Fruit fly (Drosophila melanogaster): ENCODE data around the gene Ptp10D.
A peak's percentile ranks its signal among the peaks of the same experiment; 100 is the strongest.
"Not testable (repeated sequence)": the region's sequence is repeated elsewhere in the genome, so short reads cannot be mapped to it uniquely, and the experiment has no call there.

Gene Ptp10D

dm6 chrX:11584075-11584474, 37.7 kb upstream of the Ptp10D start, which contains the start of gene pkm:
Gene pkm, minus strand, starts transcription at chrX:11584175.
- TF ChIP-seq CG9705 (GFP tag; optimal IDR thresholded peaks at IDR 0.05) = no peak
- TF ChIP-seq psq (GFP tag; optimal IDR thresholded peaks at IDR 0.05) = no peak
- no peak for TF ChIP-seq Abd-B (GFP tag; optimal IDR thresholded peaks at IDR 0.05)
- TF ChIP-seq Mio (GFP tag; optimal IDR thresholded peaks at IDR 0.05) = no peak
- no peak for TF ChIP-seq sv (GFP tag; optimal IDR thresholded peaks at IDR 0.05)
- no peak for TF ChIP-seq h (GFP tag; optimal IDR thresholded peaks at IDR 0.05)
- no peak for TF ChIP-seq CG32264 (GFP tag; optimal IDR thresholded peaks at IDR 0.05)
- no peak for TF ChIP-seq Hnf4 (GFP tag; optimal IDR thresholded peaks at IDR 0.05)
- no peak for TF ChIP-seq Jra (GFP tag; optimal IDR thresholded peaks at IDR 0.05)
- no peak for TF ChIP-seq N (GFP tag; optimal IDR thresholded peaks at IDR 0.05)
- TF ChIP-seq dl (GFP tag; optimal IDR thresholded peaks at IDR 0.05; ENCODE audit: insufficient read depth in 1 of 2, partially characterized antibody in 2 of 2) = no peak
- no peak for TF ChIP-seq tai (GFP tag; optimal IDR thresholded peaks at IDR 0.05)
- TF ChIP-seq Dfd (GFP tag; optimal IDR thresholded peaks at IDR 0.05) = no peak
- TF ChIP-seq sage (GFP tag; optimal IDR thresholded peaks at IDR 0.05) = no peak
- no peak for TF ChIP-seq usp (GFP tag; optimal IDR thresholded peaks at IDR 0.05)
- TF ChIP-seq fru (GFP tag; optimal IDR thresholded peaks at IDR 0.05) = no peak
- no peak for TF ChIP-seq Myc (optimal IDR thresholded peaks at IDR 0.05)
- TF ChIP-seq Dif (GFP tag; optimal IDR thresholded peaks at IDR 0.05; ENCODE audit: partially characterized antibody) = no peak

dm6 chrX:11599589-11599988, 22.2 kb upstream of the Ptp10D start, which contains the start of gene rho-4:
Gene rho-4, plus strand, starts transcription at chrX:11599838.
- not testable (repeated sequence) for TF ChIP-seq dsf (GFP tag; optimal IDR thresholded peaks at IDR 0.05; ENCODE audit: borderline replicate concordance); Dfd (GFP tag; optimal IDR thresholded peaks at IDR 0.05); jim (GFP tag; optimal IDR thresholded peaks at IDR 0.05)

DNA sequence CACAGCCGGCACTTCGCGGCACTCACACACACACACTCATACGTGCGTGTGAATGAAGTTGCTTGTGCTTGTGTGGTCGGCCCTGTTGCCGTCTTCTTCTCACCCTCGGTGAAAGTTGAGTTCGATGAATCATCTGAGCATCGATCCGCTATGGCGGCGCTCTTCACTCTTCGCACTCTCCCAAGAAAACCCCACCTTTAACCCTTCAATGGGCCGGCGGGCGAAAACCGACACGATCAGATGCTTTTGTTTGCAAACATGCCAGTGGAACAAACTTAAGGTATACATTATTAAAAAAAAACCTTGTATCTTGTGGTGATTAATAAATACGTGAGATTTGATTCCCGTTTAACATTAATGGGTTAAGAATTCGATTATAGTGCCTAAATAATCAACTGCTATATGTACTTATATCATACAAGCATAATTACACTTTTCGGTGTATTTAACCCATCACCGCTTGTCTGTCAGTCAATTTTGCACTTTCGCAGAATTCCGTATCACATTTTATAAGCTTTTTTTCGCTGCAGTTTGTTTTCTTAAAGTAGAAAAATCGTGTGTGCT, 20.9 kb upstream of the Ptp10D start:
- TF ChIP-seq sv (GFP tag; optimal IDR thresholded peaks at IDR 0.05) (no peak), Hnf4 (GFP tag; optimal IDR thresholded peaks at IDR 0.05) (peak; percentile 31), Rel (GFP tag; optimal IDR thresholded peaks at IDR 0.05) (no peak), Rel (tag; optimal IDR thresholded peaks at IDR 0.05) (peak; percentile 65), foxo (GFP tag; optimal IDR thresholded peaks at IDR 0.05) (peak in 1 of 2 experiments; percentile 26), Sp1 (GFP tag; optimal IDR thresholded peaks at IDR 0.05) (peak; percentile 38), dmrt93B (GFP tag; optimal IDR thresholded peaks at IDR 0.05) (no peak), Myc (optimal IDR thresholded peaks at IDR 0.05) (no peak), N (GFP tag; optimal IDR thresholded peaks at IDR 0.05) (no peak), pan (optimal IDR thresholded peaks at IDR 0.05) (no peak), CG32264 (GFP tag; optimal IDR thresholded peaks at IDR 0.05) (no peak), Mio (GFP tag; optimal IDR thresholded peaks at IDR 0.05) (no peak), dsf (GFP tag; optimal IDR thresholded peaks at IDR 0.05; ENCODE audit: borderline replicate concordance) (no peak), sage (GFP tag; optimal IDR thresholded peaks at IDR 0.05) (peak; percentile 47), Dif (GFP tag; optimal IDR thresholded peaks at IDR 0.05; ENCODE audit: partially characterized antibody) (no peak), Hr83 (GFP tag; optimal IDR thresholded peaks at IDR 0.05; ENCODE audit: poor library complexity, severe bottlenecking) (no peak), Hr78 (GFP tag; optimal IDR thresholded peaks at IDR 0.05) (no peak), h (GFP tag; optimal IDR thresholded peaks at IDR 0.05) (peak; percentile 55), Jra (GFP tag; optimal IDR thresholded peaks at IDR 0.05) (peak; percentile 74), br (GFP tag; optimal IDR thresholded peaks at IDR 0.05) (peak; percentile 62), rgr (GFP tag; optimal IDR thresholded peaks at IDR 0.05) (peak; percentile 41), woc (GFP tag; optimal IDR thresholded peaks at IDR 0.05) (peak; percentile 59), HLH106 (tag; optimal IDR thresholded peaks at IDR 0.05) (peak; percentile 36), ey (GFP tag; optimal IDR thresholded peaks at IDR 0.05) (peak; percentile 51), tai (GFP tag; optimal IDR thresholded peaks at IDR 0.05) (no peak), jim (GFP tag; optimal IDR thresholded peaks at IDR 0.05) (no peak), psq (GFP tag; optimal IDR thresholded peaks at IDR 0.05) (peak; percentile 32)

- no peak for TF ChIP-seq OdsH (GFP tag; optimal IDR thresholded peaks at IDR 0.05)
- TF ChIP-seq CG32264 (GFP tag; optimal IDR thresholded peaks at IDR 0.05) = no peak
- TF ChIP-seq Hr83 (GFP tag; optimal IDR thresholded peaks at IDR 0.05; ENCODE audit: poor library complexity, severe bottlenecking) = peak; percentile 46
- no peak for TF ChIP-seq dmrt93B (GFP tag; optimal IDR thresholded peaks at IDR 0.05)
- TF ChIP-seq Rel (GFP tag; optimal IDR thresholded peaks at IDR 0.05) = no peak
- TF ChIP-seq Rel (tag; optimal IDR thresholded peaks at IDR 0.05) = peak; percentile 55
Measured at dm6 chrX:11601408-11601807, 20.4 kb upstream of the Ptp10D start.
